Worm (Caenorhabditis elegans): ENCODE measurements around the gene his-62.

The his-62 gene

DNA sequence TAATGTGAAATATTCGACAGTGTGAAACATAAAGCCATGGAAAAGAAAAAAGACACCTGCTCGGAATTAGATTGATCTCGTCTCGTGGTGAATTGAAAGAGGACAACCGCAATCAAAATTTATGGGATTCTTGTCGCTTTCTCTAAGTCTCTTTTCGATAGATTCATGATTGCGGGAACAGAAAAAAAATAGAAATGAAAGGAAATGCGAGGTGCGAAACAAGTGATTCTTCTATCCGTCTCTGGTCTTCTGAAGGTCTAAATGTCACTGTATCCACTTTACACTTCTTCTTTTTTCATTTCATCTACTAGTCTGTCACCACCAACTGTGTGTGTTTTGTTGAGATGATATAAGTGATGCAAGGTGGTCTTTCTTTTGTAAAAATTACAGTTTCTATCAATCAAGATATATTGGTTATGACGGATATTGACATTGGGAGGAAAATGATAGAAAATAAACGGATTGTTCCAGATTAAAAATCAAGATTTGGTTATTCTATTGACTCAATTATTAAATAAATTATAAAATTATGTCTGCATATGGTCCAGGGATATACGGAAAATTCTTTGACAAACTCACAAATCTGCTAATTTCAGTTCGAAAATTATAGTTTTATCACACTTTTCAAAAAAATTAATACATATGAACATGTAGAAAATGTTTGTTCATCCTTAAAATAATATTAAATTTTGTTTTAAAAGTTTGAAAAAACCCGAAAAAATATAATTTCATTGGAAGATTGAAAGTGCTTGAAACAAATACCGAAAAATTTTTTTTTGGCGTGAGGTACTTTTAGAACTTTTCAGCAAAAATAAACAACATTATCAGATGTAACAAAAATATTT, 44.1 kb downstream of the his-62 start (continued):
- no peak for TF ChIP-seq egl-27 (tag; optimal IDR thresholded peaks at IDR 0.05)
- no peak for TF ChIP-seq hpl-2 (GFP tag; optimal IDR thresholded peaks at IDR 0.05)

DNA sequence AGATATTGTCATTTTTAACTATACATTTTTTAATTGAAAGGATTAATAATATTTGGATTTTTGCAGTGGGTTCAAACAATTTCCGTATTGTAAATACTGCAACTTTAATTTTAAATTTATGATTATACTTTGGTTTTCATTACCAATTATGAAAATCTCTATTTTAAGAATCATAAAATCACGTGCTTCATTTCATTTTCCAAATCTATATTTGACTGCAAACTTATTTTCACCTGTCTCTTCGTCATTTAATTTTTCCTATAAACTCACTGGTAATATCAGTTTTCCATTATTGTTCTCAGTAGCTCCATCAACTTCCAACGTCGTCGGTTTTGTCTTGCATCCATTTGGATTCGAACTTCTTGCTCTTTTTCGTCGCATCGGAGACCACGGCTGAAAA, 46.0 kb downstream of the his-62 start, which contains the start of gene R05G6.1:
Gene R05G6.1 (plus strand): TSS at position 301 of the 400 bp plus-strand sequence.
- TF ChIP-seq elt-3 (tag; optimal IDR thresholded peaks at IDR 0.05) (no peak), tlp-1 (tag; optimal IDR thresholded peaks at IDR 0.05) (no peak), nhr-237 (tag; optimal IDR thresholded peaks at IDR 0.05) (no peak), lin-15B (tag; optimal IDR thresholded peaks at IDR 0.05) (no peak), hlh-4 (tag; optimal IDR thresholded peaks at IDR 0.05) (peak; percentile 44), nhr-19 (GFP tag; conservative IDR thresholded peaks at IDR 0.05) (no peak), pqm-1 (tag; optimal IDR thresholded peaks at IDR 0.05) (no peak), efl-3 (GFP tag; optimal IDR thresholded peaks at IDR 0.05) (no peak), sup-37 (GFP tag; optimal IDR thresholded peaks at IDR 0.05) (no peak)
